Fruit fly (Drosophila melanogaster) whole organism, prepupa: ENCODE measurements around the gene nsl1.

Experiments
- Blimp-1 ChIP-seq: fragments of 200-800 bp; sonication (Bioruptor generic); optimal IDR thresholded peaks from 3 replicates; lab custom pipeline; 2017; ENCODE audit warnings: missing biosample characterization, missing genetic modification characterization, mild to moderate bottlenecking, moderate library complexity, missing genetic modification reagents
- CG10631 ChIP-seq: fragments of 200-800 bp; sonication (Bioruptor generic); optimal IDR thresholded peaks from 2 replicates; lab custom pipeline; 2016; ENCODE audit warnings: missing biosample characterization, missing genetic modification characterization
- CG10669 ChIP-seq: fragments of 200-800 bp; sonication (Bioruptor generic); optimal IDR thresholded peaks from 3 replicates; lab custom pipeline; 2018; ENCODE audit warnings: missing biosample characterization, mild to moderate bottlenecking, missing genetic modification characterization, moderate library complexity
- CG11294 ChIP-seq: fragments of 200-800 bp; sonication (Bioruptor generic); IDR thresholded peaks from 2 replicates; pipeline ENCODE4 v1.3.6; 2022; ENCODE audit warnings: missing biosample characterization, missing genetic modification characterization
- CG11762 ChIP-seq: fragments of 200-800 bp; sonication (Bioruptor generic); optimal IDR thresholded peaks from 3 replicates; lab custom pipeline; 2016; ENCODE audit warnings: missing biosample characterization, missing genetic modification characterization; ENCODE audit not compliant: insufficient read depth
- CG11902 ChIP-seq: fragments of 200-800 bp; sonication (Bioruptor generic); optimal IDR thresholded peaks from 3 replicates; lab custom pipeline; 2016; ENCODE audit warnings: missing biosample characterization, missing genetic modification characterization
- CG15336 ChIP-seq: fragments of 200-800 bp; sonication (Bioruptor generic); IDR thresholded peaks from 2 replicates; pipeline ENCODE4 v1.3.6; 2022; ENCODE audit warnings: missing biosample characterization, missing genetic modification characterization
- CG1621 ChIP-seq: fragments of 200-800 bp; sonication (Bioruptor generic); optimal IDR thresholded peaks from 3 replicates; lab custom pipeline; 2018; ENCODE audit warnings: missing biosample characterization, mild to moderate bottlenecking, missing genetic modification characterization
- CG3032 ChIP-seq: fragments of 200-800 bp; optimal IDR thresholded peaks from 2 replicates; lab custom pipeline; 2019; ENCODE audit warnings: missing biosample characterization, mild to moderate bottlenecking, missing genetic modification characterization, moderate library complexity
- CG34406 ChIP-seq: fragments of 200-800 bp; sonication (Bioruptor generic); optimal IDR thresholded peaks from 3 replicates; lab custom pipeline; 2016; ENCODE audit warnings: missing biosample characterization, missing genetic modification characterization
- CG3919 ChIP-seq: fragments of 200-800 bp; sonication (Bioruptor generic); optimal IDR thresholded peaks from 3 replicates; lab custom pipeline; 2016; ENCODE audit warnings: missing biosample characterization, missing genetic modification characterization
- CG6792 ChIP-seq: fragments of 200-800 bp; sonication (Bioruptor generic); optimal IDR thresholded peaks from 3 replicates; lab custom pipeline; 2016; ENCODE audit warnings: missing biosample characterization, missing genetic modification characterization
- CG6808 ChIP-seq: fragments of 200-800 bp; sonication (Bioruptor generic); optimal IDR thresholded peaks from 3 replicates; lab custom pipeline; 2017; ENCODE audit warnings: missing biosample characterization, missing genetic modification characterization, mild to moderate bottlenecking, moderate library complexity, missing genetic modification reagents
- CG8119 ChIP-seq: fragments of 200-800 bp; sonication (Bioruptor generic); IDR thresholded peaks from 3 replicates; pipeline ENCODE4 v1.3.6; 2022; ENCODE audit warnings: missing biosample characterization, missing genetic modification characterization
- CG9139 ChIP-seq: fragments of 200-800 bp; sonication (Bioruptor generic); optimal IDR thresholded peaks from 3 replicates; lab custom pipeline; 2017; ENCODE audit warnings: missing biosample characterization, mild to moderate bottlenecking, missing genetic modification characterization
- Eip75B ChIP-seq: fragments of 200-800 bp; sonication (Bioruptor generic); optimal IDR thresholded peaks from 3 replicates; lab custom pipeline; 2016; ENCODE audit warnings: missing biosample characterization, missing genetic modification characterization
- Eip78C ChIP-seq: fragments of 200-800 bp; sonication (Bioruptor generic); peaks from one replicate; lab custom pipeline; 2016; ENCODE audit warnings: missing biosample characterization, missing genetic modification characterization
- Eip93F ChIP-seq: fragments of 200-800 bp; sonication (Bioruptor generic); optimal IDR thresholded peaks from 2 replicates; lab custom pipeline; 2016; ENCODE audit warnings: missing biosample characterization, mild to moderate bottlenecking, missing genetic modification characterization
- Ets21C ChIP-seq: fragments of 200-800 bp; sonication (Bioruptor generic); optimal IDR thresholded peaks from 3 replicates; lab custom pipeline; 2016; ENCODE audit warnings: missing biosample characterization, missing genetic modification characterization
- Ets96B ChIP-seq: fragments of 200-800 bp; optimal IDR thresholded peaks from 2 replicates; lab custom pipeline; 2019; ENCODE audit warnings: missing biosample characterization, mild to moderate bottlenecking, missing genetic modification characterization, moderate library complexity
- Gug ChIP-seq: fragments of 200-800 bp; sonication (Bioruptor generic); IDR thresholded peaks from 2 replicates; pipeline ENCODE4 v1.3.6; 2022; ENCODE audit warnings: missing biosample characterization, missing genetic modification characterization
- Hr38 ChIP-seq: sonication (Bioruptor generic); optimal IDR thresholded peaks from 2 replicates; lab custom pipeline; 2016; ENCODE audit warnings: missing biosample characterization, missing genetic modification characterization
- Hr39 ChIP-seq: fragments of 200-800 bp; sonication (Bioruptor generic); optimal IDR thresholded peaks from 2 replicates; lab custom pipeline; 2016; ENCODE audit warnings: missing biosample characterization, missing genetic modification characterization
- Hr4 ChIP-seq: fragments of 200-800 bp; sonication (Bioruptor generic); optimal IDR thresholded peaks from 3 replicates; lab custom pipeline; 2016; ENCODE audit warnings: missing biosample characterization, missing genetic modification characterization
- Lpt ChIP-seq: fragments of 200-800 bp; sonication (Bioruptor generic); optimal IDR thresholded peaks from 3 replicates; lab custom pipeline; 2016; ENCODE audit warnings: missing biosample characterization, missing genetic modification characterization
- Met ChIP-seq: fragments of 200-800 bp; sonication (Bioruptor generic); optimal IDR thresholded peaks from 3 replicates; lab custom pipeline; 2016; ENCODE audit warnings: missing biosample characterization, missing genetic modification characterization
- OdsH ChIP-seq: fragments of 200-800 bp; sonication (Bioruptor generic); optimal IDR thresholded peaks from 3 replicates; lab custom pipeline; 2016; ENCODE audit warnings: missing biosample characterization, missing genetic modification characterization
- achi ChIP-seq: fragments of 200-800 bp; sonication (Bioruptor generic); optimal IDR thresholded peaks from 3 replicates; lab custom pipeline; 2016; ENCODE audit warnings: missing biosample characterization, missing genetic modification characterization
- acj6 ChIP-seq: fragments of 200-800 bp; sonication (Bioruptor generic); optimal IDR thresholded peaks from 3 replicates; lab custom pipeline; 2016; ENCODE audit warnings: missing biosample characterization, missing genetic modification characterization
- dac ChIP-seq: fragments of 200-800 bp; sonication (Bioruptor generic); optimal IDR thresholded peaks from 2 replicates; lab custom pipeline; 2017; ENCODE audit warnings: missing biosample characterization, mild to moderate bottlenecking, missing genetic modification characterization
- dsx ChIP-seq: fragments of 200-800 bp; optimal IDR thresholded peaks from 3 replicates; lab custom pipeline; 2019; ENCODE audit warnings: missing biosample characterization, mild to moderate bottlenecking, missing genetic modification characterization, moderate library complexity; ENCODE audit not compliant: poor library complexity, severe bottlenecking
- eg ChIP-seq: fragments of 200-800 bp; sonication (Bioruptor generic); IDR thresholded peaks from 3 replicates; pipeline ENCODE4 v1.3.6; 2022; ENCODE audit warnings: missing biosample characterization, missing genetic modification characterization
- fd59A ChIP-seq: fragments of 200-800 bp; sonication (Bioruptor generic); optimal IDR thresholded peaks from 2 replicates; lab custom pipeline; 2017; ENCODE audit warnings: missing biosample characterization, mild to moderate bottlenecking, missing genetic modification characterization, missing genetic modification reagents
- fkh ChIP-seq: fragments of 200-800 bp; sonication (Bioruptor generic); optimal IDR thresholded peaks from 3 replicates; lab custom pipeline; 2017; ENCODE audit warnings: missing biosample characterization, mild to moderate bottlenecking, missing genetic modification characterization, moderate library complexity
- net ChIP-seq: fragments of 200-800 bp; sonication (Bioruptor generic); optimal IDR thresholded peaks from 3 replicates; lab custom pipeline; 2016; ENCODE audit warnings: missing biosample characterization, missing genetic modification characterization
- pdm3 ChIP-seq: fragments of 200-800 bp; sonication (Bioruptor generic); optimal IDR thresholded peaks from 3 replicates; lab custom pipeline; 2016; ENCODE audit warnings: missing biosample characterization, missing genetic modification characterization
- salr ChIP-seq, 2 experiments: fragments of 200-800 bp; sonication (Bioruptor generic); optimal IDR thresholded peaks; 3 replicates each; lab custom pipeline; 2016 to 2018; ENCODE audit warnings: missing biosample characterization in 2 of 2, missing genetic modification characterization in 2 of 2, mild to moderate bottlenecking in 1 of 2
- spab ChIP-seq: fragments of 200-800 bp; sonication (Bioruptor generic); optimal IDR thresholded peaks from 2 replicates; lab custom pipeline; 2017; ENCODE audit warnings: missing biosample characterization, mild to moderate bottlenecking, missing genetic modification characterization, missing genetic modification reagents
- ss ChIP-seq, 2 experiments: fragments of 200-800 bp; sonication (Bioruptor generic); optimal IDR thresholded peaks; 2 replicates in 1 of 2; 3 replicates in 1 of 2; lab custom pipeline; 2017 to 2018; ENCODE audit warnings: mild to moderate bottlenecking in 2 of 2, missing biosample characterization in 2 of 2, missing genetic modification characterization in 2 of 2, moderate library complexity in 1 of 2
- svp ChIP-seq: fragments of 200-800 bp; sonication (Bioruptor generic); peaks from one replicate; lab custom pipeline; 2016; ENCODE audit warnings: missing biosample characterization, missing genetic modification characterization
- topi ChIP-seq: fragments of 200-800 bp; sonication (Bioruptor generic); optimal IDR thresholded peaks from 3 replicates; lab custom pipeline; 2016; ENCODE audit warnings: missing biosample characterization, missing genetic modification characterization

The nsl1 gene

DNA sequence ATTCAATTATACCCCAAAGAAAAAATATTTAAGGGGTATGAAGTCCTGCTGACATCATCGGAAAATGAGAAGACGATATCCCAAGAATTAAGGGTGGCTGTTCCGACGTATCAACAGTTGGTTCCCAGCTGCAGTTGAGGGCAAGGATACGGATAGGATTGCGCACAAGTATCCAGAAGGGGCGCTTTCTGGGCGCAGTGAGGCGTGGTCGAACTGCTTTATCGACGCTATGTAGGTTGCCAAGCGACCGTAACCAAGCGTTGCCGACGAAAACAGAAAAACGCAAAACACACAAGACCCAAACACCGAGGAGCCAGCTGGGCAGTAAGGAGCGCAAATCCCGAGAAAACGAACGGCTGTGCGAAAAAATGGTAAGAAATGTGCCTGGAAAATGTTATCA is 19.5 kb upstream of the nsl1 start, which contains the start of gene Ttc26:
TSS of gene Ttc26 (plus strand) at position 289 of the 400 bp plus-strand sequence.
- TF ChIP-seq CG11902 (GFP tag; lab: Kevin White, UChicago), result no peak
- no peak for TF ChIP-seq CG3032 (tag; lab: Kevin White, UChicago)
- no peak for TF ChIP-seq svp (GFP tag; lab: Kevin White, UChicago)
- no peak for TF ChIP-seq Blimp-1 (GFP tag; lab: Kevin White, UChicago)
- no peak for TF ChIP-seq pdm3 (GFP tag; lab: Kevin White, UChicago)
- no peak for TF ChIP-seq Met (GFP tag; lab: Kevin White, UChicago)
- no peak for TF ChIP-seq CG6792 (GFP tag; lab: Kevin White, UChicago)
- no peak for TF ChIP-seq fkh (GFP tag; lab: Kevin White, UChicago)
- TF ChIP-seq CG10669 (GFP tag; lab: Kevin White, UChicago), result no peak
- TF ChIP-seq CG11294 (GFP tag; lab: Robert Waterston, UW), result no peak
- no peak for TF ChIP-seq CG10631 (GFP tag; lab: Kevin White, UChicago)
- no peak for TF ChIP-seq topi (GFP tag; lab: Kevin White, UChicago)
- no peak for TF ChIP-seq CG9139 (GFP tag; lab: Kevin White, UChicago)
- TF ChIP-seq fd59A (GFP tag; lab: Kevin White, UChicago), result no peak
- TF ChIP-seq net (GFP tag; lab: Kevin White, UChicago), result no peak
- no peak for TF ChIP-seq dsx (GFP tag; lab: Kevin White, UChicago)
- TF ChIP-seq, all 60 proteins: peak for 0

DNA sequence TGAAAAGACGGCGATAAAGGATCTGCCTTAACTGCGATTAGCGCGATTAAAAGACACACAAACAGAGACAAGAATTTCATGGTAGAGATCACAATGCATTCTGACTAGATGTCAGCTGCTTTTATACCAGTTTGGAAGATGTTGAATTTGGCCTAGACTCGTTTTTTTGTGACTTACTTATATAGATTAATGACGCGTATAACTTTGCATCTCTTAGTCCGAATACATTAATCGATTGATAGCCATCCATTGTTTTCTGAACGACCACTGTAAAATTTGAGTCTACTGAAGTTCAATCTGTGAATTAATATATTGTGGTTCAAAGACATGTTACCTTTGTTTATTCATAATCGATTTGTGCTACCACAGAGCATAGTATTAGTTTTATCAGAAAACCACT is 18.3 kb upstream of the nsl1 start, which contains the start of gene CG45207:
TSS of gene CG45207 (minus strand) at position 101 of the 400 bp plus-strand sequence.
- TF ChIP-seq Gug, result no peak
- no peak for TF ChIP-seq CG11762 (GFP tag; lab: Kevin White, UChicago)
- no peak for TF ChIP-seq spab
- no peak for TF ChIP-seq achi
- no peak for TF ChIP-seq CG6792 (GFP tag; lab: Kevin White, UChicago)
- no peak for TF ChIP-seq acj6 (GFP tag; lab: Kevin White, UChicago)
- TF ChIP-seq Eip75B (GFP tag; lab: Kevin White, UChicago), result no peak
- TF ChIP-seq Hr39 (GFP tag; lab: Kevin White, UChicago), result no peak
- no peak for TF ChIP-seq CG15336 (GFP tag; lab: Robert Waterston, UW)
- no peak for TF ChIP-seq fkh (GFP tag; lab: Kevin White, UChicago)
- no peak for TF ChIP-seq Eip93F (GFP tag; lab: Kevin White, UChicago)
- TF ChIP-seq OdsH (GFP tag; lab: Kevin White, UChicago), result no peak
- TF ChIP-seq Ets96B (tag; lab: Kevin White, UChicago), result no peak
- TF ChIP-seq ss (GFP tag; optimal IDR thresholded peaks at IDR 0.05; lab: Kevin White, UChicago), result no peak
- TF ChIP-seq CG8119, result no peak
- no peak for TF ChIP-seq Eip78C (GFP tag; lab: Kevin White, UChicago)
- TF ChIP-seq Met (GFP tag; lab: Kevin White, UChicago), result no peak
- TF ChIP-seq CG3919 (GFP tag; lab: Kevin White, UChicago), result no peak

DNA sequence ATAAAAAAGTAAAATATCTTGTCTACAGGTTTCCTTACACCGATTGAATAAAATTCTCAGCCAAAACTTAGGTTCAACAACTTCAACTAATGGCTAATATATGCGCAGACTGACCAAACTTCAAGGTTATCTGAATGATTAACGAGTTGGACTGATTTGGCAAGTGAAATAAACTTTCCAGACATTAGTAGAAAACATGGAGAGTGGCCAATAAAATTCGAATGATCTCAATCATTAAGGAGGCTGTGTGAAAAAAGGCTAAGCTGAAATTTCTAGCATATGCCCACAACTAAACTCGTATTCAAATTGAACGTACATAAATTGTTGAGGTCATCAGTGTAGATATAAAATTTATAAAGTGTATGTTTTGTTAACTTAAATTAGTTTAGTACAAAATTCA is 14.1 kb upstream of the nsl1 start, which contains the start of gene CG5614:
TSS of gene CG5614 (plus strand) at position 301 of the 400 bp plus-strand sequence.
- TF ChIP-seq eg (GFP tag; lab: Robert Waterston, UW) (no peak), Eip93F (GFP tag; lab: Kevin White, UChicago) (no peak)

DNA sequence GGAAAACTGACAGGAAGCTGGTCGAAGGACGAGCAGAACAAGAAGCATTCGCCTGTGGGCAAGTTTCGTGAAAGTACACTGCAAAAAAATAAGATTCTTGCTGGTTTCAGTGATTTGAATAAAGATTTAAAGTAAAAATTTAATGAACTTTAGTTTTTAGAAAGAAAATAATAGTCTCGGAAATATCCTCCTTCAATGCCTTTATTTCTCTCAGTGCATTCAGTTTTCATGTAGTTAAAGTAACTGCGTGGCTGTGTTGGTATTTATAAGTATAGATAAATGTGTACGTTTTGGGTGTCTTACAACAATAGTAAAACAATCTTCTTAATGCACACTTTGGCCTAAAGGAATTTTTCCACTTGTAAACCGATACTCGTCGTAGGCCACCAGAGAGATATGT is 9.3 kb upstream of the nsl1 start:
- no peak for TF ChIP-seq CG9139 (GFP tag; lab: Kevin White, UChicago)
- TF ChIP-seq net (GFP tag; lab: Kevin White, UChicago), result no peak
- TF ChIP-seq CG34406 (GFP tag; lab: Kevin White, UChicago), result no peak
- TF ChIP-seq Hr38 (GFP tag; lab: Kevin White, UChicago), result no peak
- no peak for TF ChIP-seq CG11294 (GFP tag; lab: Robert Waterston, UW)
- TF ChIP-seq salr (GFP tag; optimal IDR thresholded peaks at IDR 0.05; lab: Kevin White, UChicago), result no peak
- TF ChIP-seq Lpt (GFP tag; lab: Kevin White, UChicago), result no peak
- TF ChIP-seq Ets21C (GFP tag; lab: Kevin White, UChicago), result no peak
- TF ChIP-seq Hr4, result no peak
- no peak for TF ChIP-seq CG10631 (GFP tag; lab: Kevin White, UChicago)
- TF ChIP-seq acj6 (GFP tag; lab: Kevin White, UChicago), result no peak
- no peak for TF ChIP-seq ss (GFP tag; optimal IDR thresholded peaks at IDR 0.05; lab: Kevin White, UChicago)
- no peak for TF ChIP-seq dac (GFP tag; lab: Kevin White, UChicago)
- no peak for TF ChIP-seq fkh (GFP tag; lab: Kevin White, UChicago)
- no peak for TF ChIP-seq CG1621 (tag; lab: Kevin White, UChicago)
- TF ChIP-seq CG6808, result no peak
